Fruit fly (Drosophila melanogaster) whole organism, embryonic: ENCODE results near the gene Idi.

Source experiments
- Adf1 ChIP-seq: fragments of 200-800 bp; sonication (Bioruptor generic); IDR thresholded peaks from 2 replicates; pipeline ENCODE4 v1.3.6; 2022; ENCODE audit warnings: missing biosample characterization, missing genetic modification characterization
- Bdp1 ChIP-seq: fragments of 200-800 bp; sonication (Bioruptor generic); optimal IDR thresholded peaks from 3 replicates; lab custom pipeline; 2016; ENCODE audit warnings: missing biosample characterization, missing genetic modification characterization
- CG11723 ChIP-seq: fragments of 200-800 bp; sonication (Bioruptor generic); optimal IDR thresholded peaks from 2 replicates; lab custom pipeline; 2017; ENCODE audit warnings: missing biosample characterization, mild to moderate bottlenecking, missing genetic modification characterization
- CG12659 ChIP-seq: fragments of 200-800 bp; sonication (Bioruptor generic); optimal IDR thresholded peaks from 3 replicates; lab custom pipeline; 2017; ENCODE audit warnings: mild to moderate bottlenecking, missing biosample characterization, missing genetic modification reagents, missing genetic modification characterization
- CG13775 ChIP-seq: fragments of 200-800 bp; sonication (Bioruptor generic); optimal IDR thresholded peaks from 3 replicates; lab custom pipeline; 2017; ENCODE audit warnings: missing biosample characterization, mild to moderate bottlenecking, missing genetic modification characterization
- CG14965 ChIP-seq: fragments of 200-800 bp; sonication (Bioruptor generic); optimal IDR thresholded peaks from 2 replicates; lab custom pipeline; 2016; ENCODE audit warnings: missing biosample characterization, missing genetic modification characterization, borderline replicate concordance
- CG1529 ChIP-seq: fragments of 200-800 bp; sonication (Bioruptor generic); optimal IDR thresholded peaks from 3 replicates; lab custom pipeline; 2018; ENCODE audit warnings: missing biosample characterization, missing genetic modification characterization
- CG17186 ChIP-seq: fragments of 200-800 bp; sonication (Bioruptor generic); optimal IDR thresholded peaks from 3 replicates; lab custom pipeline; 2017; ENCODE audit warnings: missing biosample characterization, missing genetic modification reagents, missing genetic modification characterization
- CG17361 ChIP-seq: fragments of 200-800 bp; sonication (Bioruptor generic); IDR thresholded peaks from 3 replicates; pipeline ENCODE4 v1.3.6; 2022; ENCODE audit warnings: missing biosample characterization, missing genetic modification characterization
- CG17385 ChIP-seq: fragments of 200-800 bp; sonication (Bioruptor generic); optimal IDR thresholded peaks from 3 replicates; lab custom pipeline; 2018; ENCODE audit warnings: missing biosample characterization, mild to moderate bottlenecking, missing genetic modification characterization
- CG18599 ChIP-seq: fragments of 200-800 bp; sonication (Bioruptor generic); optimal IDR thresholded peaks from 3 replicates; lab custom pipeline; 2017; ENCODE audit warnings: missing biosample characterization, missing genetic modification characterization, mild to moderate bottlenecking, moderate library complexity, missing genetic modification reagents
- CG2678 ChIP-seq: fragments of 200-800 bp; sonication (Bioruptor generic); optimal IDR thresholded peaks from 3 replicates; lab custom pipeline; 2019; ENCODE audit warnings: missing biosample characterization, mild to moderate bottlenecking, missing genetic modification characterization, moderate library complexity
- CG30403 ChIP-seq: fragments of 200-800 bp; sonication (Bioruptor generic); optimal IDR thresholded peaks from 3 replicates; lab custom pipeline; 2016; ENCODE audit warnings: missing biosample characterization, missing genetic modification characterization
- CG3065 ChIP-seq: fragments of 200-800 bp; sonication (Bioruptor generic); optimal IDR thresholded peaks from 2 replicates; lab custom pipeline; 2016; ENCODE audit warnings: missing biosample characterization, missing genetic modification characterization
- CG31365 ChIP-seq: fragments of 200-800 bp; sonication (Bioruptor generic); optimal IDR thresholded peaks from 2 replicates; lab custom pipeline; 2018; ENCODE audit warnings: missing biosample characterization, mild to moderate bottlenecking, missing genetic modification characterization
- CG31441 ChIP-seq: fragments of 200-800 bp; sonication (Bioruptor generic); IDR thresholded peaks from 2 replicates; pipeline ENCODE4 v1.3.6; 2022; ENCODE audit warnings: missing biosample characterization, missing genetic modification characterization
- CG33213 ChIP-seq: fragments of 200-800 bp; sonication (Bioruptor generic); optimal IDR thresholded peaks from 3 replicates; lab custom pipeline; 2016; ENCODE audit warnings: missing biosample characterization, missing genetic modification characterization
- CG4707 ChIP-seq: fragments of 200-800 bp; sonication (Bioruptor generic); optimal IDR thresholded peaks from 2 replicates; lab custom pipeline; 2018; ENCODE audit warnings: missing biosample characterization, mild to moderate bottlenecking, missing genetic modification characterization, moderate library complexity
- CG6791 ChIP-seq: fragments of 200-800 bp; sonication (Bioruptor generic); IDR thresholded peaks from 3 replicates; pipeline ENCODE4 v1.3.6; 2022; ENCODE audit warnings: missing biosample characterization, missing genetic modification characterization; ENCODE audit not compliant: partially characterized antibody
- CG7372 ChIP-seq: fragments of 200-800 bp; sonication (Bioruptor generic); IDR thresholded peaks from 2 replicates; pipeline ENCODE4 v1.3.6; 2022; ENCODE audit warnings: missing biosample characterization, missing genetic modification characterization
- CG7928 ChIP-seq: fragments of 200-800 bp; sonication (Bioruptor generic); optimal IDR thresholded peaks from 2 replicates; lab custom pipeline; 2017; ENCODE audit warnings: missing biosample characterization, mild to moderate bottlenecking, missing genetic modification characterization
- CG8089 ChIP-seq: fragments of 200-800 bp; sonication (Bioruptor generic); optimal IDR thresholded peaks from 3 replicates; lab custom pipeline; 2016; ENCODE audit warnings: missing biosample characterization, missing genetic modification characterization
- CG8478 ChIP-seq: fragments of >200 bp; optimal IDR thresholded peaks from 2 replicates; lab custom pipeline; 2018
- CG9797 ChIP-seq: fragments of 200-800 bp; sonication (Bioruptor generic); optimal IDR thresholded peaks from 3 replicates; lab custom pipeline; 2018; ENCODE audit warnings: missing biosample characterization, mild to moderate bottlenecking, missing genetic modification characterization
- CTCF ChIP-seq: fragments of 200-800 bp; sonication (Bioruptor generic); optimal IDR thresholded peaks from 2 replicates; lab custom pipeline; 2017; ENCODE audit warnings: missing biosample characterization, mild to moderate bottlenecking, missing genetic modification characterization, moderate library complexity
- Camta ChIP-seq: fragments of 200-800 bp; sonication (Bioruptor generic); optimal IDR thresholded peaks from 2 replicates; lab custom pipeline; 2016; ENCODE audit warnings: missing biosample characterization, missing genetic modification characterization
- Ets97D ChIP-seq: fragments of 200-800 bp; sonication (Bioruptor generic); optimal IDR thresholded peaks from 3 replicates; lab custom pipeline; 2016; ENCODE audit warnings: missing biosample characterization, missing genetic modification characterization
- MBD-R2 ChIP-seq: fragments of 200-800 bp; sonication (Bioruptor generic); IDR thresholded peaks from 2 replicates; pipeline ENCODE4 v1.3.6; 2022; ENCODE audit warnings: missing biosample characterization, missing genetic modification characterization
- Mrtf ChIP-seq: fragments of 200-800 bp; sonication (Bioruptor generic); IDR thresholded peaks from 3 replicates; pipeline ENCODE4 v1.3.6; 2022; ENCODE audit warnings: missing biosample characterization, missing genetic modification characterization
- Nf-YC ChIP-seq: fragments of 200-800 bp; optimal IDR thresholded peaks from 3 replicates; lab custom pipeline; 2019; ENCODE audit warnings: missing biosample characterization, mild to moderate bottlenecking, missing genetic modification characterization, moderate library complexity
- Oli ChIP-seq: fragments of 200-800 bp; sonication (Bioruptor generic); optimal IDR thresholded peaks from 2 replicates; lab custom pipeline; 2018; ENCODE audit warnings: missing biosample characterization, mild to moderate bottlenecking, missing genetic modification characterization, moderate library complexity
- Ravus ChIP-seq: fragments of 200-800 bp; sonication (Bioruptor generic); IDR thresholded peaks from 2 replicates; pipeline ENCODE4 v1.3.6; 2022; ENCODE audit warnings: missing biosample characterization, missing genetic modification characterization
- Trl ChIP-seq, 3 experiments: fragments of >200 bp in 2 of 3; fragments of 200-800 bp in 1 of 3; sonication (Bioruptor generic) in 1 of 3; optimal IDR thresholded peaks; 2 replicates in 1 of 3; 3 replicates in 2 of 3; lab custom pipeline; 2016 to 2017; ENCODE audit warnings: missing biosample characterization in 1 of 3, missing genetic modification characterization in 1 of 3
- Vsx1 ChIP-seq: fragments of 200-800 bp; sonication (Bioruptor generic); optimal IDR thresholded peaks from 2 replicates; lab custom pipeline; 2017; ENCODE audit warnings: missing biosample characterization, mild to moderate bottlenecking, missing genetic modification characterization, missing genetic modification reagents
- ara ChIP-seq: fragments of 200-800 bp; sonication (Bioruptor generic); IDR thresholded peaks from 2 replicates; pipeline ENCODE4 v1.3.6; 2022; ENCODE audit warnings: missing biosample characterization, missing genetic modification characterization
- ato ChIP-seq: fragments of 200-800 bp; sonication (Bioruptor generic); IDR thresholded peaks from 2 replicates; pipeline ENCODE4 v1.3.6; 2022; ENCODE audit warnings: missing biosample characterization, missing genetic modification characterization; ENCODE audit not compliant: partially characterized antibody
- bab2 ChIP-seq: fragments of 200-800 bp; sonication (Bioruptor generic); optimal IDR thresholded peaks from 2 replicates; lab custom pipeline; 2016; ENCODE audit warnings: missing biosample characterization, missing genetic modification characterization
- chinmo ChIP-seq: fragments of 200-800 bp; sonication (Bioruptor generic); IDR thresholded peaks from 4 replicates; pipeline ENCODE4 v1.3.6; 2022; ENCODE audit warnings: missing biosample characterization, missing genetic modification characterization; ENCODE audit not compliant: partially characterized antibody
- fru ChIP-seq: fragments of >200 bp; optimal IDR thresholded peaks from 2 replicates; lab custom pipeline; 2017
- gfzf ChIP-seq: fragments of 200-800 bp; sonication (Bioruptor generic); optimal IDR thresholded peaks from 2 replicates; lab custom pipeline; 2016; ENCODE audit warnings: missing biosample characterization, mild to moderate bottlenecking, missing genetic modification characterization, moderate library complexity
- gt ChIP-seq: fragments of 200-800 bp; sonication (Bioruptor generic); IDR thresholded peaks from 2 replicates; pipeline ENCODE4 v1.3.6; 2022; ENCODE audit warnings: missing biosample characterization, missing genetic modification characterization
- hbn ChIP-seq: fragments of 200-800 bp; sonication (Bioruptor generic); IDR thresholded peaks from 2 replicates; pipeline ENCODE4 v1.3.6; 2022; ENCODE audit warnings: missing biosample characterization, missing genetic modification characterization; ENCODE audit not compliant: partially characterized antibody
- rib ChIP-seq: fragments of 200-800 bp; sonication (Bioruptor generic); IDR thresholded peaks from 2 replicates; pipeline ENCODE4 v1.3.6; 2022; ENCODE audit warnings: missing biosample characterization, missing genetic modification characterization
- slbo ChIP-seq: fragments of 200-800 bp; sonication (Bioruptor generic); IDR thresholded peaks from 2 replicates; pipeline ENCODE4 v1.3.6; 2022; ENCODE audit warnings: missing biosample characterization, missing genetic modification characterization
- trem ChIP-seq: fragments of 200-800 bp; optimal IDR thresholded peaks from 3 replicates; lab custom pipeline; 2019; ENCODE audit warnings: missing biosample characterization, mild to moderate bottlenecking, missing genetic modification characterization, moderate library complexity
- vfl ChIP-seq: fragments of 200-800 bp; sonication (Bioruptor generic); optimal IDR thresholded peaks from 2 replicates; lab custom pipeline; 2016; ENCODE audit warnings: missing biosample characterization, missing genetic modification characterization
- vvl ChIP-seq: fragments of 200-800 bp; sonication (Bioruptor generic); IDR thresholded peaks from 2 replicates; pipeline ENCODE4 v1.3.6; 2022; ENCODE audit warnings: missing biosample characterization, missing genetic modification characterization
- wdn ChIP-seq: fragments of 200-800 bp; sonication (Bioruptor generic); IDR thresholded peaks from 2 replicates; pipeline ENCODE4 v1.3.6; 2022; ENCODE audit warnings: missing biosample characterization, missing genetic modification characterization
- zen2 ChIP-seq: fragments of 200-800 bp; sonication (Bioruptor generic); IDR thresholded peaks from 3 replicates; pipeline ENCODE4 v1.3.6; 2022; ENCODE audit warnings: missing biosample characterization, missing genetic modification characterization; ENCODE audit not compliant: partially characterized antibody
- zfh1 ChIP-seq: fragments of 200-800 bp; sonication (Bioruptor generic); IDR thresholded peaks from 3 replicates; pipeline ENCODE4 v1.3.6; 2022; ENCODE audit warnings: missing biosample characterization, missing genetic modification characterization

Gene Idi

dm6 chr3R:21223453-21224057, 46.4 kb upstream of the Idi start, which contains the start of the genes CG3337 and Nelf-A (continued):
- peak; percentile 75 for TF ChIP-seq CG8089 (GFP tag; lab: Kevin White, UChicago)
- TF ChIP-seq CG7372 (GFP tag; lab: Robert Waterston, UW) = 0 out of 2 replicates have a peak, but pooled peaks have one; percentile 48
- TF ChIP-seq CG11723 (GFP tag; lab: Kevin White, UChicago) = no peak
- TF ChIP-seq CG8478 (lab: Kevin White, UChicago) = peak; percentile 57
- TF ChIP-seq Mrtf (GFP tag; lab: Robert Waterston, UW) = peak; percentile 60; the same call in 2 of the 3 replicates
- TF ChIP-seq gfzf = peak; percentile 39
- peak; percentile 77 for TF ChIP-seq Camta (GFP tag; lab: Kevin White, UChicago)
- peak; percentile 75 for TF ChIP-seq trem (tag; lab: Kevin White, UChicago)
- no peak for TF ChIP-seq Ravus (GFP tag; lab: Robert Waterston, UW)
- TF ChIP-seq MBD-R2 (GFP tag; lab: Robert Waterston, UW) = peak; percentile 98
- TF ChIP-seq ara = peak; percentile 47; the same call in 1 of the 2 replicates
- no peak for TF ChIP-seq gt (GFP tag; lab: Robert Waterston, UW)
- no peak for TF ChIP-seq Vsx1 (GFP tag; lab: Kevin White, UChicago)
- TF ChIP-seq CG1529 (GFP tag; lab: Kevin White, UChicago) = no peak
- peak; percentile 78 for TF ChIP-seq zfh1 (GFP tag; lab: Robert Waterston, UW)
- peak; percentile 62 for TF ChIP-seq CG7928 (GFP tag; lab: Kevin White, UChicago)
- TF ChIP-seq CG13775 (GFP tag; lab: Kevin White, UChicago) = peak; percentile 36
- peak; percentile 85 for TF ChIP-seq CG6791 (GFP tag; lab: Robert Waterston, UW)
- TF ChIP-seq CG17361 (GFP tag; lab: Robert Waterston, UW) = no peak; the same call in 2 of the 3 replicates
- peak; percentile 66 for TF ChIP-seq bab2
- TF ChIP-seq CG9797 (GFP tag; lab: Kevin White, UChicago) = peak; percentile 58
- peak; percentile 91 for TF ChIP-seq slbo (GFP tag; lab: Robert Waterston, UW)
- peak; percentile 73 for TF ChIP-seq hbn
- TF ChIP-seq Oli (tag; lab: Kevin White, UChicago) = no peak
- TF ChIP-seq CG18599 (GFP tag; lab: Kevin White, UChicago) = no peak
- no peak for TF ChIP-seq Trl (optimal IDR thresholded peaks at IDR 0.05; lab: Kevin White, UChicago)
- peak; percentile 67 for TF ChIP-seq Trl (GFP tag; optimal IDR thresholded peaks at IDR 0.05; lab: Kevin White, UChicago)
- TF ChIP-seq CG33213 (GFP tag; lab: Kevin White, UChicago) = peak; percentile 85
- TF ChIP-seq Bdp1 (GFP tag; lab: Kevin White, UChicago) = peak; percentile 74
- TF ChIP-seq rib (GFP tag; lab: Robert Waterston, UW) = peak; percentile 82
- peak; percentile 62 for TF ChIP-seq CG30403 (GFP tag; lab: Kevin White, UChicago)
- peak; percentile 20 for TF ChIP-seq CG31365 (tag; lab: Kevin White, UChicago)
- peak; percentile 49 for TF ChIP-seq CG4707 (GFP tag; lab: Kevin White, UChicago)
- TF ChIP-seq Nf-YC (tag; lab: Kevin White, UChicago) = no peak
- TF ChIP-seq chinmo (GFP tag; lab: Robert Waterston, UW) = peak; percentile 91; the same call in 3 of the 4 replicates
- no peak for TF ChIP-seq CG14965 (GFP tag; lab: Kevin White, UChicago)
- TF ChIP-seq CTCF (GFP tag; lab: Kevin White, UChicago) = peak; percentile 97
- no peak for TF ChIP-seq wdn (GFP tag; lab: Robert Waterston, UW)
- no peak for TF ChIP-seq CG3065 (GFP tag; lab: Kevin White, UChicago)
- TF ChIP-seq ato (GFP tag; lab: Robert Waterston, UW) = peak; percentile 64
- peak; percentile 94 for TF ChIP-seq CG17186 (GFP tag; lab: Kevin White, UChicago)
- peak; percentile 2 for TF ChIP-seq CG17385 (GFP tag; lab: Kevin White, UChicago)
- TF ChIP-seq vfl (GFP tag; lab: Kevin White, UChicago) = peak; percentile 74
- TF ChIP-seq CG12659 (GFP tag; lab: Kevin White, UChicago) = peak; percentile 88
- TF ChIP-seq fru (lab: Kevin White, UChicago) = no peak
- peak; percentile 74 for TF ChIP-seq zen2 (GFP tag; lab: Robert Waterston, UW)
- TF ChIP-seq CG2678 (tag; lab: Kevin White, UChicago) = no peak
- no peak; the same call in 1 of the 2 replicates for TF ChIP-seq CG31441 (GFP tag; lab: Robert Waterston, UW)
- TF ChIP-seq Ets97D (GFP tag; lab: Kevin White, UChicago) = peak; percentile 91
- peak; percentile 50 for TF ChIP-seq Adf1 (GFP tag; lab: Robert Waterston, UW)
- peak; percentile 81 for TF ChIP-seq vvl (GFP tag; lab: Robert Waterston, UW)
